Worm (Caenorhabditis elegans): ENCODE results near the gene fbxb-75.

fbxb-75 gene

DNA sequence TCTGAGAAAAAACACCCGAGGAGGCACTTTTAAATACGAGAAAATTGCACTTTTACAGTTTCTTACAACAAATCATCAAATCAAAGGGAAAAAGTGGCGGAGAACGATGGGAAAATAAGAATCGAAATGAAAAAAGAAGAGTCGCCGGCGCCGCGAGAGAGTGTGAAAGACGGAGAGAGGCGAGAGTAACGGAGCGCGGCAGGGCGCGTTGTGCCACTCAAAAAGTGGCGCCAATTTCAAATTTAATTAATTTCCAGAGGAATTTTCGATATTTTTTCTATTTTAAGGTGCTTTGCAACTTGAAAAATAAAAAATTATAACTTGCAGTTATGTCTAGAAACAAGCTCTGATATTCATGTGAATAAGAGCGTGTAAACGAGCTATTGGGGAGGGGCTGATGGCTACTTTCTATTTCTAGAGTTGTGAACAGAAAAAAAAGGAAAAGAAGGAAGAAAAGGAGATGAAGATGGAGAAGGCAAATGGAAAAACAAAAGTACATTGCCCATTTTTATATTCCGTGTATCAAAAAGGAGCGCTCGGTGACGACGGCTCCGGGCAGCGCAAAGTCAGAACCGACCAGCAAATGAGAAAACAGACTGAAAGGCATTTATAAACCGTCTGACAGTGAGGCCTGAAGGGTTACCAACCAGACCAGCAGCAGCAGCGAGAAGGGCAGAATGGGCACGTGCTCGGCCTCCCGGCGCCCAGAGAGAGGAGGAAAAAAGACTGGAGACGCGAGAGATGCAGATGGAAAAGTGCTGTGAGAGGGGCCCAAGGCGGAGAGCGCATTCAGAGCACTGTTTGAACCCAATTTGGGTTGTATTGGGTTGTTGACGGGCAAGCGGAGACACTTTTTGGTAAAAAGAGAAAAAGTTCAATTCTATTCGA is 30.2 kb upstream of the fbxb-75 start:
- TF ChIP-seq mdl-1 (tag; optimal IDR thresholded peaks at IDR 0.05) (peak; percentile 71 to 85), nhr-25 (tag; optimal IDR thresholded peaks at IDR 0.05) (no peak), mbf-1 (tag; optimal IDR thresholded peaks at IDR 0.05) (no peak), sma-3 (GFP tag; optimal IDR thresholded peaks at IDR 0.05) (peak; percentile 5), sma-9 (GFP tag; optimal IDR thresholded peaks at IDR 0.05) (peak; percentile 50), sma-9 (tag; optimal IDR thresholded peaks at IDR 0.05) (no peak), unc-39 (tag; optimal IDR thresholded peaks at IDR 0.05) (no peak), lsy-2 (tag; optimal IDR thresholded peaks at IDR 0.05) (peak in 1 of 2 experiments; percentile 28), F13H6.1 (tag; optimal IDR thresholded peaks at IDR 0.05) (peak; percentile 56), gmeb-1 (tag; optimal IDR thresholded peaks at IDR 0.05) (peak; percentile 41), nhr-77 (tag; optimal IDR thresholded peaks at IDR 0.05) (no peak), Y55F3AM.14 (GFP tag; optimal IDR thresholded peaks at IDR 0.05) (no peak), nhr-129 (tag; optimal IDR thresholded peaks at IDR 0.05) (peak; percentile 69), nhr-10 (tag; optimal IDR thresholded peaks at IDR 0.05) (no peak), unc-55 (GFP tag; optimal IDR thresholded peaks at IDR 0.05) (peak; percentile 31)

DNA sequence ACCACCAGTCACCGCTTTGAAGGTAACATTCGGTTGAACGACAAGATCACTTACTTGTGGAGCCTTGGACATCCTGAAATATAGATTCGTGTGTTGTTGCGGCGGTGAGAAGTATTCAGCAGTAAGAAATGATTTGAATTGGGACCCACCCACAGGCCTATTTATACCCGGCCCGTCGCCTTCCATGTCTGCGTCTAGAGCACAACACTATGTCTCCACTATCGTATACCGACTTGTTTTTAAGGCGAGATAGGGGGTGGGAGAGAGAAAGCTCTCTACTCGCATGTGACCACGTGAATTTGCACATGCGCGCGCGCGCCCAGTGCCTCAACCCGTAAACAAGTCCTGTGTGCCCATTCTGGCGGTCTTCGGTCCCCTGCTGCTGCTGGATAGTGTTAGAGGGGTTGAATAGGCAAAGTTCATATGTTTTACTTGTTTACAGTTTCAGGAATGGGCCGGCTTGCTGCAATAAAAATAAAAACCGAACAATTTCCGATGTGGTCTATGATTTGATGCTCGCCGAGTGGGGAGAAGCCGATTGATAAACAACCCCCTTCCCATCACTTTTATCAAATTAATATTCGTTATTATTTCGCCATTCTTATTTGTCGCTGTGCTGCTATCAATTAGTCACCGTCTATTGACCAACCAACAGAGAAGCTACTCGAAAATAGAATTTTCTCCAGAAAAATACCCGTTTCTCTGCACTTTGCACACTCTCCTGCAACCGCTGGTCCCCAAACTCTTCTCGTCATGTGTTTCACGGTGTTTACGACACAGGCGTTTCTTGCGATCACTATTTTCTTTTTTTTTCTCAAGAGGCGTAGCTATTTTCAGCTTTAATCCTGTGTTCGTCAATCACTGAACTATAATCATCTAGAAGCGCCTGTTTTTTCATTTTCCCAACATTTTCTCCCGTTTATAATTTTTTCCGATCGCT is 29.1 kb upstream of the fbxb-75 start:
- peak; percentile 18 for TF ChIP-seq nhr-21 (tag; optimal IDR thresholded peaks at IDR 0.05)
- TF ChIP-seq egl-27 (tag; optimal IDR thresholded peaks at IDR 0.05): no peak
- peak; percentile 2 to 74 for TF ChIP-seq lsy-2 (tag; optimal IDR thresholded peaks at IDR 0.05)
- TF ChIP-seq mab-5 (tag; optimal IDR thresholded peaks at IDR 0.05): no peak
- peak; percentile 38 for TF ChIP-seq fos-1 (tag; optimal IDR thresholded peaks at IDR 0.05)
- no peak for TF ChIP-seq nhr-237 (tag; optimal IDR thresholded peaks at IDR 0.05)
- TF ChIP-seq ztf-4 (tag; optimal IDR thresholded peaks at IDR 0.05): no peak
- TF ChIP-seq alr-1 (tag; optimal IDR thresholded peaks at IDR 0.05): no peak
- peak; percentile 64 for TF ChIP-seq F13H6.1 (tag; optimal IDR thresholded peaks at IDR 0.05)
- TF ChIP-seq aly-2 (tag; optimal IDR thresholded peaks at IDR 0.05): no peak
- peak; percentile 14 for TF ChIP-seq zag-1 (tag; optimal IDR thresholded peaks at IDR 0.05)
- TF ChIP-seq ama-1 (optimal IDR thresholded peaks at IDR 0.05): peak; percentile 52
- peak; percentile 9 for TF ChIP-seq sma-3 (GFP tag; optimal IDR thresholded peaks at IDR 0.05)
- peak; percentile 72 for TF ChIP-seq C34F6.9 (tag; optimal IDR thresholded peaks at IDR 0.05)
- no peak for TF ChIP-seq lin-39 (tag; optimal IDR thresholded peaks at IDR 0.05)
- TF ChIP-seq nhr-10 (tag; optimal IDR thresholded peaks at IDR 0.05): no peak
- no peak for TF ChIP-seq ZK546.5 (tag; optimal IDR thresholded peaks at IDR 0.05)
- TF ChIP-seq nhr-6 (tag; optimal IDR thresholded peaks at IDR 0.05): no peak
- TF ChIP-seq lin-13 (GFP tag; optimal IDR thresholded peaks at IDR 0.05): no peak
- TF ChIP-seq ceh-16 (tag; optimal IDR thresholded peaks at IDR 0.05): no peak
- peak; percentile 23 for TF ChIP-seq gmeb-1 (tag; optimal IDR thresholded peaks at IDR 0.05)
- TF ChIP-seq peb-1 (tag; optimal IDR thresholded peaks at IDR 0.05): no peak
- peak; percentile 89 for TF ChIP-seq nhr-129 (tag; optimal IDR thresholded peaks at IDR 0.05)
- no peak for TF ChIP-seq nhr-77 (tag; optimal IDR thresholded peaks at IDR 0.05)
- TF ChIP-seq elt-1 (tag; optimal IDR thresholded peaks at IDR 0.05): no peak
- no peak for TF ChIP-seq mbf-1 (tag; optimal IDR thresholded peaks at IDR 0.05)
- TF ChIP-seq nhr-23 (tag; optimal IDR thresholded peaks at IDR 0.05): no peak
- TF ChIP-seq nhr-11 (tag; optimal IDR thresholded peaks at IDR 0.05): no peak
- TF ChIP-seq sem-4 (tag; optimal IDR thresholded peaks at IDR 0.05): peak; percentile 29
- no peak for TF ChIP-seq elt-3 (tag; optimal IDR thresholded peaks at IDR 0.05)
- no peak for TF ChIP-seq ceh-82 (tag; optimal IDR thresholded peaks at IDR 0.05)
- no peak for TF ChIP-seq dmd-4 (tag; optimal IDR thresholded peaks at IDR 0.05)
- TF ChIP-seq nhr-12 (tag; optimal IDR thresholded peaks at IDR 0.05): no peak
- peak; percentile 88 for TF ChIP-seq lin-11 (tag; optimal IDR thresholded peaks at IDR 0.05)
- TF ChIP-seq skn-1 (tag; optimal IDR thresholded peaks at IDR 0.05): peak; percentile 26
- TF ChIP-seq blmp-1 (tag; optimal IDR thresholded peaks at IDR 0.05; ENCODE audit: insufficient read depth): no peak
- TF ChIP-seq ztf-1 (GFP tag; conservative IDR thresholded peaks at IDR 0.05): no peak
- peak; percentile 57 for TF ChIP-seq Y55F3AM.14 (GFP tag; optimal IDR thresholded peaks at IDR 0.05)
- peak; percentile 44 for TF ChIP-seq unc-55 (GFP tag; optimal IDR thresholded peaks at IDR 0.05)
- TF ChIP-seq R02D3.7 (tag; optimal IDR thresholded peaks at IDR 0.05): no peak
- peak; percentile 70 for TF ChIP-seq crh-2 (tag; optimal IDR thresholded peaks at IDR 0.05)
- TF ChIP-seq mdl-1 (tag; optimal IDR thresholded peaks at IDR 0.05): peak; percentile 56 to 91
- TF ChIP-seq sma-9 (GFP tag; optimal IDR thresholded peaks at IDR 0.05): peak; percentile 71
- no peak for TF ChIP-seq sma-9 (tag; optimal IDR thresholded peaks at IDR 0.05)
- no peak for TF ChIP-seq nhr-25 (tag; optimal IDR thresholded peaks at IDR 0.05)
- TF ChIP-seq snpc-4 (tag; optimal IDR thresholded peaks at IDR 0.05): no peak

Measured in whole organism, L2 larva.